Fruit fly (Drosophila melanogaster): ENCODE measurements around the gene CG43861.

Gene CG43861

dm6 chr2L:19941352-19941851 lies 75.7 kb downstream of the CG43861 start (continued):
- TF ChIP-seq knrl (GFP tag; IDR thresholded peaks at IDR 0.05; ENCODE audit: partially characterized antibody) (no peak), pzg (GFP tag; optimal IDR thresholded peaks at IDR 0.05) (no peak), sim (GFP tag; IDR thresholded peaks at IDR 0.05) (peak; percentile 62), hth (optimal IDR thresholded peaks at IDR 0.05) (no peak), sens-2 (GFP tag; IDR thresholded peaks at IDR 0.05) (peak; percentile 81), twi (tag; optimal IDR thresholded peaks at IDR 0.05) (peak; percentile 28), CG12155 (GFP tag; optimal IDR thresholded peaks at IDR 0.05) (peak; percentile 86), CG17802 (tag; optimal IDR thresholded peaks at IDR 0.05) (peak; percentile 16), CG10274 (GFP tag; optimal IDR thresholded peaks at IDR 0.05) (peak; percentile 71), CrebB (tag; optimal IDR thresholded peaks at IDR 0.05) (peak; percentile 83), Fer1 (GFP tag; optimal IDR thresholded peaks at IDR 0.05) (peak; percentile 83), CG11456 (GFP tag; IDR thresholded peaks at IDR 0.05) (peak; percentile 94), CG16779 (GFP tag; IDR thresholded peaks at IDR 0.05) (peak; percentile 93), CG4328 (GFP tag; optimal IDR thresholded peaks at IDR 0.05) (no peak), Chrac-16 (GFP tag; optimal IDR thresholded peaks at IDR 0.05) (peak; percentile 85), Sry-β (GFP tag; optimal IDR thresholded peaks at IDR 0.05) (no peak), HmgZ (tag; optimal IDR thresholded peaks at IDR 0.05) (peak; percentile 84), CG17359 (tag; optimal IDR thresholded peaks at IDR 0.05) (peak; percentile 82), CG11398 (GFP tag; optimal IDR thresholded peaks at IDR 0.05) (peak; percentile 80), Atf6 (GFP tag; IDR thresholded peaks at IDR 0.05) (peak; percentile 93), unc-4 (GFP tag; IDR thresholded peaks at IDR 0.05; ENCODE audit: partially characterized antibody) (no peak), cas (GFP tag; IDR thresholded peaks at IDR 0.05) (peak; percentile 85), zen2 (GFP tag; IDR thresholded peaks at IDR 0.05; ENCODE audit: partially characterized antibody) (no peak), fd64A (GFP tag; optimal IDR thresholded peaks at IDR 0.05) (peak; percentile 47), CG1603 (tag; optimal IDR thresholded peaks at IDR 0.05) (peak; percentile 86), CG3065 (GFP tag; optimal IDR thresholded peaks at IDR 0.05) (peak; percentile 57), gcm (GFP tag; optimal IDR thresholded peaks at IDR 0.05) (peak; percentile 59), crc (GFP tag; optimal IDR thresholded peaks at IDR 0.05) (peak; percentile 69), fd102C (GFP tag; optimal IDR thresholded peaks at IDR 0.05) (no peak), CoRest (tag; optimal IDR thresholded peaks at IDR 0.05) (peak; percentile 88), chinmo (GFP tag; IDR thresholded peaks at IDR 0.05; ENCODE audit: partially characterized antibody) (peak; percentile 77; the same call in 3 of the 4 replicates), Bgb (GFP tag; IDR thresholded peaks at IDR 0.05; ENCODE audit: partially characterized antibody) (no peak), CG4404 (GFP tag; IDR thresholded peaks at IDR 0.05) (peak; percentile 73), Lpt (GFP tag; optimal IDR thresholded peaks at IDR 0.05) (no peak), Dp (GFP tag; optimal IDR thresholded peaks at IDR 0.05) (no peak), CG1602 (GFP tag; optimal IDR thresholded peaks at IDR 0.05) (peak; percentile 75), CG10147 (GFP tag; optimal IDR thresholded peaks at IDR 0.05) (peak; percentile 7), CG13424 (tag; optimal IDR thresholded peaks at IDR 0.05) (peak; percentile 85), CG6683 (GFP tag; optimal IDR thresholded peaks at IDR 0.05) (peak; percentile 33), oc (tag; optimal IDR thresholded peaks at IDR 0.05) (peak; percentile 85), tup (GFP tag; optimal IDR thresholded peaks at IDR 0.05) (peak; percentile 78), vfl (GFP tag; optimal IDR thresholded peaks at IDR 0.05) (peak; percentile 80), Aef1 (GFP tag; IDR thresholded peaks at IDR 0.05) (peak; percentile 94), CG10321 (GFP tag; IDR thresholded peaks at IDR 0.05) (0 out of 2 replicates have a peak, but pooled peaks have one; percentile 34), CG8281 (tag; optimal IDR thresholded peaks at IDR 0.05) (peak; percentile 38), esg (GFP tag; conservative IDR thresholded peaks at IDR 0.05) (peak; percentile 88), CG17612 (GFP tag; IDR thresholded peaks at IDR 0.05) (peak; percentile 77; the same call in 1 of the 2 replicates), CG8478 (optimal IDR thresholded peaks at IDR 0.05) (no peak), Mad (GFP tag; optimal IDR thresholded peaks at IDR 0.05) (peak; percentile 78), CG13624 (GFP tag; optimal IDR thresholded peaks at IDR 0.05) (peak; percentile 62)

All from whole organism, embryonic.